Worm (Caenorhabditis elegans) whole organism, L4/young adult: ENCODE data around the gene nhr-97.

Experiments used
- dao-5 ChIP-seq: sonication (generic microtip); optimal IDR thresholded peaks from 2 replicates; lab custom pipeline; 2016; ENCODE audit warnings: missing genotype, missing genetic modification characterization, moderate library complexity, missing compliant biosample characterization
- him-1 ChIP-seq: sonication (generic microtip); optimal IDR thresholded peaks from 2 replicates; lab custom pipeline; 2016; ENCODE audit warnings: missing genotype, missing genetic modification reagents, missing genetic modification characterization, missing compliant biosample characterization

DNA sequence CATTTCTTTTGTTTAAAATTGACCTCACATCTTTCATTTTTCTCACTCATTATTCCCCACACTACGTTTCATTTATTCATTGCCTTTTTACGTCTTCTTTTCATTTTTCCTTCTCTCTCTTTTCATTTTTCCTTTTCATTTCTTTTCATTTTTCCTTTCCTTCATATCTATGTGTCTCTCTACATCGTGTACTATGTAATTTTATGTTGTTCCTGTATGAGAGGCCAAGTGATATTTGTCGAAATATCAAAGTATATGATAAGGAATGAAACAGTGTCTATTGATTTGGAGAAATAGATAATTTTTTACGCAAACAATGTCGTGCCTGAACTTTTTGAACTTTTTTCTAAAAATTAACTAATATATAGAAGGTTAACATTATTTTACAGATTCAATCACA lies 41.0 kb upstream of the nhr-97 start:
- no peak for TF ChIP-seq him-1 (tag; lab: Kevin White, UChicago)
- no peak for TF ChIP-seq dao-5 (tag; lab: Kevin White, UChicago)
